Worm (Caenorhabditis elegans): ENCODE data around the gene rpb-11.

- peak; percentile 67 for TF ChIP-seq lin-39 (tag; optimal IDR thresholded peaks at IDR 0.05)
- no peak for TF ChIP-seq egl-5 (tag; optimal IDR thresholded peaks at IDR 0.05)
- no peak for TF ChIP-seq ZK546.5 (tag; optimal IDR thresholded peaks at IDR 0.05)
- TF ChIP-seq ceh-82 (tag; optimal IDR thresholded peaks at IDR 0.05): peak; percentile 80
- TF ChIP-seq aly-2 (tag; optimal IDR thresholded peaks at IDR 0.05): peak; percentile 56
- TF ChIP-seq mml-1 (tag; optimal IDR thresholded peaks at IDR 0.05): no peak
Observed at ce11 chrII:14059767-14060166, at the start of gene rpb-11.

All from whole organism, L3 larva.